Fruit fly (Drosophila melanogaster) whole organism, pupa: ENCODE measurements around the gene CG3632.

Experiments used
- CG10348 ChIP-seq: fragments of 200-800 bp; sonication (Bioruptor generic); IDR thresholded peaks from 2 replicates; pipeline ENCODE4 v1.3.6; 2022; ENCODE audit warnings: missing biosample characterization, missing genetic modification characterization
- CG12605 ChIP-seq: fragments of 200-800 bp; sonication (Bioruptor generic); IDR thresholded peaks from 2 replicates; pipeline ENCODE4 v1.3.6; 2022; ENCODE audit warnings: missing biosample characterization, missing genetic modification characterization
- CG13204 ChIP-seq: fragments of 200-800 bp; sonication (Bioruptor generic); optimal IDR thresholded peaks from 2 replicates; lab custom pipeline; 2018; ENCODE audit warnings: missing biosample characterization, mild to moderate bottlenecking, missing genetic modification characterization, moderate library complexity
- CG14655 ChIP-seq: fragments of 200-800 bp; sonication (Bioruptor generic); optimal IDR thresholded peaks from 3 replicates; lab custom pipeline; 2017; ENCODE audit warnings: mild to moderate bottlenecking, missing biosample characterization, missing genetic modification reagents, missing genetic modification characterization
- CG15710 ChIP-seq: fragments of 200-800 bp; sonication (Bioruptor generic); optimal IDR thresholded peaks from 2 replicates; lab custom pipeline; 2018; ENCODE audit warnings: missing biosample characterization, mild to moderate bottlenecking, missing genetic modification characterization, moderate library complexity
- CG17806 ChIP-seq: fragments of 200-800 bp; sonication (Bioruptor generic); optimal IDR thresholded peaks from 2 replicates; lab custom pipeline; 2018; ENCODE audit warnings: missing biosample characterization, mild to moderate bottlenecking, missing genetic modification characterization, moderate library complexity
- CG32121 ChIP-seq: fragments of 200-800 bp; sonication (Bioruptor generic); IDR thresholded peaks from 2 replicates; pipeline ENCODE4 v1.3.6; 2022; ENCODE audit warnings: missing biosample characterization, missing genetic modification characterization
- CG34367 ChIP-seq: fragments of 200-800 bp; sonication (Bioruptor generic); optimal IDR thresholded peaks from 2 replicates; lab custom pipeline; 2018; ENCODE audit warnings: missing biosample characterization, mild to moderate bottlenecking, missing genetic modification characterization
- CG4496 ChIP-seq: fragments of 200-800 bp; sonication (Bioruptor generic); IDR thresholded peaks from 3 replicates; pipeline ENCODE4 v1.3.6; 2022; ENCODE audit warnings: missing biosample characterization, missing genetic modification characterization
- CG8159 ChIP-seq: fragments of 200-800 bp; sonication (Bioruptor generic); optimal IDR thresholded peaks from 3 replicates; lab custom pipeline; 2018; ENCODE audit warnings: missing biosample characterization, mild to moderate bottlenecking, missing genetic modification characterization, moderate library complexity
- CG8301 ChIP-seq: fragments of 200-800 bp; sonication (Bioruptor generic); optimal IDR thresholded peaks from 2 replicates; lab custom pipeline; 2018; ENCODE audit warnings: missing biosample characterization, mild to moderate bottlenecking, missing genetic modification characterization
- CG9948 ChIP-seq: fragments of 200-800 bp; sonication (Bioruptor generic); optimal IDR thresholded peaks from 2 replicates; lab custom pipeline; 2018; ENCODE audit warnings: missing biosample characterization, mild to moderate bottlenecking, missing genetic modification characterization, moderate library complexity
- D1 ChIP-seq: fragments of 200-800 bp; sonication (Bioruptor generic); optimal IDR thresholded peaks from 2 replicates; lab custom pipeline; 2018; ENCODE audit warnings: missing biosample characterization, mild to moderate bottlenecking, missing genetic modification characterization, moderate library complexity
- EcR ChIP-seq: fragments of 200-800 bp; sonication (Bioruptor generic); optimal IDR thresholded peaks from 3 replicates; lab custom pipeline; 2019; ENCODE audit warnings: missing biosample characterization, missing genetic modification characterization, mild to moderate bottlenecking, moderate library complexity, missing genetic modification reagents
- Ets98B ChIP-seq: fragments of 200-800 bp; sonication (Bioruptor generic); IDR thresholded peaks from 2 replicates; pipeline ENCODE4 v1.3.6; 2022; ENCODE audit warnings: missing biosample characterization, missing genetic modification characterization
- Pif1A ChIP-seq: fragments of 200-800 bp; sonication (Bioruptor generic); optimal IDR thresholded peaks from 3 replicates; lab custom pipeline; 2016; ENCODE audit warnings: missing biosample characterization, missing genetic modification characterization
- Pif1B ChIP-seq: fragments of 200-800 bp; sonication (Bioruptor generic); optimal IDR thresholded peaks from 3 replicates; lab custom pipeline; 2016; ENCODE audit warnings: missing biosample characterization, missing genetic modification characterization
- Snoo ChIP-seq: fragments of 200-800 bp; sonication (Bioruptor generic); optimal IDR thresholded peaks from 3 replicates; lab custom pipeline; 2017; ENCODE audit warnings: missing biosample characterization, mild to moderate bottlenecking, missing genetic modification characterization, inconsistent platforms
- fd96Ca ChIP-seq: fragments of 200-800 bp; sonication (Bioruptor generic); IDR thresholded peaks from 3 replicates; pipeline ENCODE4 v1.3.6; 2022; ENCODE audit warnings: missing biosample characterization, missing genetic modification characterization
- gl ChIP-seq: fragments of 200-800 bp; sonication (Bioruptor generic); optimal IDR thresholded peaks from 2 replicates; lab custom pipeline; 2018; ENCODE audit warnings: missing biosample characterization, mild to moderate bottlenecking, missing genetic modification characterization
- rn ChIP-seq: fragments of 200-800 bp; sonication (Bioruptor generic); IDR thresholded peaks from 2 replicates; pipeline ENCODE4 v1.3.6; 2022; ENCODE audit warnings: missing biosample characterization, missing genetic modification characterization

The CG3632 gene

DNA sequence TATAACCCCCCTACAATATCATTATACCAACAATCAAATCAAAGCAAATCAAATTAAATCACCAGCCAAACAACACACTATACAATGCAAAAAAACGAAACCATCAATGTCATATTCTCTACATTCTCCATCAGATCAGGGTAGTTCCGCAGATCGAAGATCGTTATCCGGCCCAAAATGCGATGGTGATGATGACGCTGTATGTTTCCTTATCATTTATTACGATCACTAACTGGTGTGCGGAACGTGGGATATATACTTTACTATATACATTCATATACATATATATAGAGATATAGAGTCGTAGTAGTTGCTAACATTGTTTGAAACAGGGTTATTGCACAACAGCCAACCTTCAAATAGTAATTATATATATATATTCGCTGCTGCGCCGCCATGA, 15.2 kb upstream of the CG3632 start:
- TF ChIP-seq rn (GFP tag; lab: Robert Waterston, UW) (no peak), D1 (tag; lab: Kevin White, UChicago) (no peak), CG12605 (GFP tag; lab: Robert Waterston, UW) (no peak), CG15710 (tag; lab: Kevin White, UChicago) (no peak), Pif1B (GFP tag; lab: Kevin White, UChicago) (no peak), Ets98B (GFP tag; lab: Robert Waterston, UW) (no peak), CG17806 (no peak), CG13204 (no peak), fd96Ca (GFP tag; lab: Robert Waterston, UW) (no peak), Snoo (no peak), CG8301 (tag; lab: Kevin White, UChicago) (no peak), CG4496 (GFP tag; lab: Robert Waterston, UW) (no peak), CG32121 (GFP tag; lab: Robert Waterston, UW) (no peak), CG34367 (tag; lab: Kevin White, UChicago) (no peak), EcR (no peak), gl (tag; lab: Kevin White, UChicago) (no peak), CG9948 (tag; lab: Kevin White, UChicago) (no peak), CG10348 (no peak)

- TF ChIP-seq CG10348, result no peak
- TF ChIP-seq Pif1B (GFP tag; lab: Kevin White, UChicago), result no peak
- TF ChIP-seq EcR, result peak; percentile 16
- TF ChIP-seq Snoo, result no peak
- TF ChIP-seq, all 21 proteins: peak for 1
Measured at dm6 chrX:16281717-16282529, 14.5 kb upstream of the CG3632 start.

DNA sequence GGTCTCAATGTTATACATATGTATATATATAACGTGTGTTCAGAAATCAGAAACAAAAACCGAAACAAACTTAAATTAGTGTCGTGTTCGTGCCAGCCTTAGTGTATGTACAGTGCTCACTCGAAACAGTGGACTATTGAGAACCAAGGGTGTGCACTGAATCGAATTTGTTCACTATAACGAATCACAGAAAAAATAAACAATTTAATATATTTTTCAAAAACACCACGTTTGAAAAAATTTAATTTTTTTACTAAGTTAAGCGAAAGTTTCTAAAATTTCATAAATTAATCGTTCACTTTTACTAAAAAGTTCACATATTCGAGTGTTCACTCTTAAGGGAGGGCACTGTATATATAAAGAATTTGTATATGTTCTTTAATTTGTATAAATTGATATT, 11.3 kb upstream of the CG3632 start:
- TF ChIP-seq CG32121 (GFP tag; lab: Robert Waterston, UW) (no peak), CG13204 (no peak), CG17806 (no peak), CG14655 (GFP tag; lab: Kevin White, UChicago) (no peak), Pif1B (GFP tag; lab: Kevin White, UChicago) (no peak), CG4496 (GFP tag; lab: Robert Waterston, UW) (peak; percentile 35; the same call in 2 of the 3 replicates), Snoo (peak; percentile 0)

DNA sequence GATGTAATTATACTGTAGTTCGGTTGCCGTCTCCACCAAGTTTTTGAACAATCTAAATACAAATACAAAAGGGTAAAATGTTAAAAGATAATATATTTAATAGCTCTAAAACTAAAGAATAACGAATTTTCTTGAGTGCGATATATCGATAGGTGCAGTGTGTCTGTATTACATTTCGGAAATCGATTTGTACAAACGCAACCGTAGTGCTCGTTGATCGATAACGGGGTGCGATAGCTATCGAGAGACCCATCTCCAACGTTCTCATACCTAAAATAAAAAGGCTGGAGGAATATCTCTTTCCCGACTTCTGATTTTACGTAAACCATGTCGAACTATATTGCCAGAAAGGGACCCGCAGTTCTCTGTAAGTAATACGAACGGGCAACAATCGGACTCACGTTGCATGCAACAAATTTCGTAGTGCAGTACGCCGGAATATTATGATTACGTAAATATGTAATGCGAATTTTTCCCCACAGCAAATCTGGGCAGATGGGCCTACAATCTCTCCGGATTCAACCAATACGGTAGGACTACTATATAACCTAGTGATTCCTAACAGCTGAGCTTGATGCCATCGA, 10.3 kb upstream of the CG3632 start, which contains the start of gene UQCR-14:
TSS of gene UQCR-14 (plus strand) at position 206 of the 584 bp plus-strand sequence.
- TF ChIP-seq fd96Ca (GFP tag; lab: Robert Waterston, UW), result no peak
- TF ChIP-seq Ets98B (GFP tag; lab: Robert Waterston, UW), result 0 out of 2 replicates have a peak, but pooled peaks have one; percentile 9
- TF ChIP-seq CG4496 (GFP tag; lab: Robert Waterston, UW), result no peak
- no peak for TF ChIP-seq CG12605 (GFP tag; lab: Robert Waterston, UW)

DNA sequence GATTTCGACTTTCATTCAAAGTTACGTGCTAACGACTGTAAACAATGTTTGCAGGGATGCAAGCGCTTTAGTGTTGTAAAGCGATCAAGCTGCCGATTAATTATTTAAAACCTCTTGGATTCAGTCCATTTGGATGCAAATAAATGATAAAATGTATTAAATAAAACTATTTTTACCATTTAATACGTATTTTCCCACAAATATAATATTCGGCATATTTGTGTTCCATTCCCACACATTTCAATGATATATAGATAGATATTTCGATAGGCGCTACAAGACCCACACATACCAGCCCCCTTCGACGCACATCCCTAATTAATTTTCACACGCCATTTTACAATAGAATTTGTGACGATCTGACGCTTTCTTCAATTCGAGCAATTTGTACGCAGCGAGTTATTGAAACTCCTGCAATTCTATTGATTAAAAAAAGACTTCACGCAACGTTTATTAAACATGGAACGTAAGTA, 7.9 kb upstream of the CG3632 start, which contains the start of the genes CG32576 and caz:
TSS of gene CG32576 (minus strand) at position 42 of the 473 bp plus-strand sequence.
TSS of gene caz (plus strand) at position 319 of the 473 bp plus-strand sequence.
- no peak for TF ChIP-seq CG14655 (GFP tag; lab: Kevin White, UChicago)
- peak; percentile 10 for TF ChIP-seq CG15710 (tag; lab: Kevin White, UChicago)
- TF ChIP-seq, all 21 proteins: peak for 1

DNA sequence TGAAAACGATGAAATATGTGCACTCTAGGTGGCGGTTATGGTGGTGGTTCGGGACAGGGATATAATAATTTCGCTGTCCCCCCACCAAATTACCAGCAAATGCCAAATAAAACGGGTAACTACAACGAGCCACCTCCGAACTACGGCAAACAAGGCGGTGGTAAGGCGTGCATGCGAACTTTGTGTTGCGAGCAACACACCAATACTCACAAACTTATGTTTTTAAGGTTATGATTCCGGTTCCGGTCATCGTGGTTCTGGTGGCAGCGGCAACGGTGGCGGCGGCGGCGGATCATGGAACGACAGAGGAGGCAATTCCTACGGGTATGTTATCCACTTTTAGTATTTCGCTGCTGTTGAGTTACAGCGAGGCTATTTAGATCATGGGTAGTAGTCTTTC, 7.5 kb upstream of the CG3632 start:
- TF ChIP-seq D1 (tag; lab: Kevin White, UChicago) (no peak), Pif1A (no peak), CG17806 (no peak), CG9948 (tag; lab: Kevin White, UChicago) (no peak)
- TF ChIP-seq, all 21 proteins: peak for 0

- TF ChIP-seq CG8159 (tag; lab: Kevin White, UChicago) (no peak), gl (tag; lab: Kevin White, UChicago) (no peak), CG17806 (no peak), CG32121 (GFP tag; lab: Robert Waterston, UW) (no peak), CG8301 (tag; lab: Kevin White, UChicago) (no peak)
Measured at dm6 chrX:16292646-16293045, 3.8 kb upstream of the CG3632 start.
